Worm (Caenorhabditis elegans) whole organism, L4 larva: ENCODE results near the gene rpt-4.

Source experiments
- R02D3.7 ChIP-seq: fragments of 150-350 bp; sonication (generic microtip); optimal IDR thresholded peaks from 3 replicates; lab custom pipeline; 2014; ENCODE audit warnings: missing biosample characterization, missing genetic modification characterization
- arid-1 ChIP-seq: fragments of 200-800 bp; sonication (Bioruptor generic); conservative IDR thresholded peaks from 2 replicates; pipeline ENCODE4 v1.3.6; 2022; ENCODE audit warnings: missing genetic modification reagents, missing genetic modification characterization, missing compliant biosample characterization
- dmd-6 ChIP-seq: fragments of 200-800 bp; sonication (Bioruptor generic); IDR thresholded peaks from 2 replicates; pipeline ENCODE4 v1.3.6; 2022; ENCODE audit warnings: missing genetic modification reagents, missing genetic modification characterization, missing compliant biosample characterization
- egl-27 ChIP-seq: sonication (generic microtip); optimal IDR thresholded peaks from 3 replicates; lab custom pipeline; 2017; ENCODE audit warnings: missing biosample characterization, missing genetic modification reagents, missing genetic modification characterization
- hlh-30 ChIP-seq: sonication (generic microtip); optimal IDR thresholded peaks from 2 replicates; lab custom pipeline; 2017; ENCODE audit warnings: antibody characterized with exemption, mild to moderate bottlenecking, missing genetic modification characterization, missing compliant biosample characterization; ENCODE audit not compliant: insufficient read depth
- jun-1 ChIP-seq: fragments of 150-350 bp; optimal IDR thresholded peaks from 2 replicates; lab custom pipeline; 2014; ENCODE audit warnings: missing biosample characterization, missing genetic modification reagents, missing genetic modification characterization
- lin-1 ChIP-seq: fragments of 200-800 bp; sonication (Bioruptor generic); IDR thresholded peaks from 2 replicates; pipeline ENCODE4 v1.3.6; 2022; ENCODE audit warnings: missing genetic modification reagents, missing genetic modification characterization, missing compliant biosample characterization
- lin-39 ChIP-seq: fragments of 150-350 bp; optimal IDR thresholded peaks from 2 replicates; lab custom pipeline; 2014; ENCODE audit warnings: missing biosample characterization, missing genetic modification reagents, missing genetic modification characterization
- mdl-1 ChIP-seq, 2 experiments: fragments of 150-350 bp in 1 of 2; sonication (generic microtip) in 1 of 2; optimal IDR thresholded peaks; 2 replicates each; lab custom pipeline; 2014 to 2017; ENCODE audit warnings: missing biosample characterization in 2 of 2, missing genetic modification characterization in 2 of 2
- nhr-11 ChIP-seq: fragments of 150-350 bp; optimal IDR thresholded peaks from 2 replicates; lab custom pipeline; 2014; ENCODE audit warnings: missing biosample characterization, missing genetic modification characterization
- pha-4 ChIP-seq, 2 experiments: fragments of 150-350 bp in 1 of 2; fragments of 200-800 bp in 1 of 2; sonication (Bioruptor generic) in 1 of 2; IDR thresholded peaks in 1 of 2; optimal IDR thresholded peaks in 1 of 2; 2 replicates each; pipeline versions ENCODE4 v1.3.6 to Lab custom; 2014 to 2022; ENCODE audit warnings: missing genetic modification characterization in 2 of 2, missing genetic modification reagents in 2 of 2, missing biosample characterization in 1 of 2, missing compliant biosample characterization in 1 of 2
- unc-62 ChIP-seq, 3 experiments: fragments of 150-350 bp in 1 of 3; sonication (generic microtip); optimal IDR thresholded peaks in 2 of 3; peaks in 1 of 3; 1 replicate in 1 of 3; 2 replicates in 2 of 3; lab custom pipeline; 2014 to 2017; ENCODE audit warnings: missing biosample characterization in 3 of 3, missing genetic modification characterization in 3 of 3, missing genetic modification reagents in 3 of 3, missing genotype in 1 of 3

ce11 chrII:24559-24998 lies 21.4 kb downstream of the rpt-4 start, which contains the start of gene enee-1:
- TF ChIP-seq R02D3.7 (tag; lab: Kevin White, UChicago) (no peak), unc-62 (GFP tag; optimal IDR thresholded peaks at IDR 0.05 in 1 of 2; lab: Kevin White, UChicago) (peak in 1 of 2 experiments; percentile 92), unc-62 (tag; optimal IDR thresholded peaks at IDR 0.05; lab: Kevin White, UChicago) (no peak), lin-1 (GFP tag; lab: Robert Waterston, UW) (no peak), nhr-11 (tag; lab: Kevin White, UChicago) (peak; percentile 75), hlh-30 (tag; lab: Kevin White, UChicago) (peak; percentile 76), jun-1 (tag; lab: Kevin White, UChicago) (peak; percentile 74), arid-1 (GFP tag; lab: Robert Waterston, UW) (peak; percentile 52), lin-39 (no peak), mdl-1 (tag; optimal IDR thresholded peaks at IDR 0.05; lab: Kevin White, UChicago) (peak in 1 of 2 experiments; percentile 18), dmd-6 (GFP tag; lab: Robert Waterston, UW) (peak; percentile 64), pha-4 (GFP tag; IDR thresholded peaks at IDR 0.05; lab: Robert Waterston, UW) (peak; percentile 26; the same call in 1 of the 2 replicates), pha-4 (tag; optimal IDR thresholded peaks at IDR 0.05; lab: Kevin White, UChicago) (peak; percentile 59), egl-27 (no peak)
